Worm (Caenorhabditis elegans) whole organism, L4/young adult: ENCODE measurements around the gene brd-1.

Experiments
- W03F9.2 ChIP-seq: fragments of 150-350 bp; optimal IDR thresholded peaks from 2 replicates; lab custom pipeline; 2014; ENCODE audit warnings: missing biosample characterization, missing genetic modification characterization
- dao-5 ChIP-seq: sonication (generic microtip); optimal IDR thresholded peaks from 2 replicates; lab custom pipeline; 2016; ENCODE audit warnings: missing genotype, missing genetic modification characterization, moderate library complexity, missing compliant biosample characterization
- him-1 ChIP-seq: sonication (generic microtip); optimal IDR thresholded peaks from 2 replicates; lab custom pipeline; 2016; ENCODE audit warnings: missing genotype, missing genetic modification reagents, missing genetic modification characterization, missing compliant biosample characterization

DNA sequence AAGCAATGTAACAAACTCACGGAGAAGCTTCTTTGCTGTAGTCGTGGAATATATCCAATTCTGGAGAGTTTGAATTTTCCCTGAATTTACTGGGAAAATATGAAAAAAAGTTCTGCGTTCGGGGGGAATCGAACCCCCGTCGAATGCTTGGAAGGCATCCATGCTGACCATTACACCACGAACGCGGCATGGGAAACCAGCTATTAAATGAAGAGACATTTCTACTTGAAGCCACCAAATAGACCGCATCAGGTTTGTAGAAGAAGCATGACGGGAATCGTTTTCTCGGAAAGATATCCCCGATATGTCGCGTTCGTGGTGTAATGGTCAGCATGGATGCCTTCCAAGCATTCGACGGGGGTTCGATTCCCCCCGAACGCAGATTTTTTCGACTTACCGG, 807 bp downstream of the brd-1 start:
- peak; percentile 79 for TF ChIP-seq dao-5 (tag; lab: Kevin White, UChicago)
- no peak for TF ChIP-seq him-1 (tag; lab: Kevin White, UChicago)
- TF ChIP-seq W03F9.2 (tag; lab: Kevin White, UChicago): no peak
